Worm (Caenorhabditis elegans) whole organism, L4/young adult: ENCODE results near the gene clec-163.

ENCODE experiments used
- W03F9.2 ChIP-seq: fragments of 150-350 bp; optimal IDR thresholded peaks from 2 replicates; lab custom pipeline; 2014; ENCODE audit warnings: missing biosample characterization, missing genetic modification characterization
- him-1 ChIP-seq: sonication (generic microtip); optimal IDR thresholded peaks from 2 replicates; lab custom pipeline; 2016; ENCODE audit warnings: missing genotype, missing genetic modification reagents, missing genetic modification characterization, missing compliant biosample characterization

DNA sequence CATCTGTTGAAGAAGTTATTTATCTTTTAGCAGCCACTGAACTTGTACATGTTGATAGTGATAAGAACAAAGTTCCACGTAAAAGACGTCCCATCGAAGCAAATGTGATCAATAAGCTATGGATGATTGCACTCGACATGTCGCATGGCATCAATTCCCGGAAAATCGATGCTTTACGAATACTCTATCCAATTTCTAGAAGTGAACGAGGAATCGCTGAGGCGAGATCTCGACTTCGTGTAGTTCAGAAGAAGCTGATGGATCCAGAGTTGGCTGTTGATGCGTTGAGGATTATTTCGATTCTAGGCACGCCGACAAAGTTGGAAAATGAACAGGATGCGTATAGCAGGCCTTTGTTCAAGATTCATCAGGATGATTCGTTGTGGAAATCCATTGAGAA, 24.5 kb upstream of the clec-163 start:
- TF ChIP-seq W03F9.2: no peak
- no peak for TF ChIP-seq him-1 (tag; lab: Kevin White, UChicago)
